Worm (Caenorhabditis elegans) whole organism, L2 larva: Measurements from ENCODE around the gene Y54E2A.8.

Experiments
- C34F6.9 ChIP-seq: fragments of 150-350 bp; optimal IDR thresholded peaks from 2 replicates; lab custom pipeline; 2014; ENCODE audit warnings: missing biosample characterization, missing genetic modification characterization
- F13H6.1 ChIP-seq: sonication (generic microtip); optimal IDR thresholded peaks from 2 replicates; lab custom pipeline; 2016; ENCODE audit warnings: missing genetic modification characterization, missing compliant biosample characterization
- R02D3.7 ChIP-seq: fragments of 150-350 bp; optimal IDR thresholded peaks from 2 replicates; lab custom pipeline; 2014; ENCODE audit warnings: missing biosample characterization, missing genetic modification characterization
- Y55F3AM.14 ChIP-seq: fragments of 200-800 bp; sonication (Bioruptor generic); optimal IDR thresholded peaks from 2 replicates; lab custom pipeline; 2018; ENCODE audit warnings: mild to moderate bottlenecking, missing genetic modification characterization, missing compliant biosample characterization
- ZK546.5 ChIP-seq: sonication (generic microtip); optimal IDR thresholded peaks from 2 replicates; lab custom pipeline; 2017; ENCODE audit warnings: missing biosample characterization, missing genetic modification characterization
- alr-1 ChIP-seq: fragments of 150-350 bp; optimal IDR thresholded peaks from 2 replicates; lab custom pipeline; 2014; ENCODE audit warnings: missing biosample characterization, missing genetic modification characterization
- aly-2 ChIP-seq: fragments of 150-350 bp; optimal IDR thresholded peaks from 2 replicates; lab custom pipeline; 2014; ENCODE audit warnings: missing biosample characterization, missing genetic modification characterization
- ama-1 ChIP-seq: fragments of 150-350 bp; optimal IDR thresholded peaks from 2 replicates; lab custom pipeline; 2018; ENCODE audit warnings: inconsistent platforms
- ceh-16 ChIP-seq: fragments of 150-350 bp; optimal IDR thresholded peaks from 2 replicates; lab custom pipeline; 2014; ENCODE audit warnings: missing biosample characterization, missing genetic modification characterization
- crh-2 ChIP-seq: sonication (generic microtip); optimal IDR thresholded peaks from 2 replicates; lab custom pipeline; 2017; ENCODE audit warnings: missing biosample characterization, missing genetic modification characterization
- dmd-4 ChIP-seq: sonication (generic microtip); optimal IDR thresholded peaks from 2 replicates; lab custom pipeline; 2017; ENCODE audit warnings: missing biosample characterization, missing genetic modification characterization
- elt-1 ChIP-seq: fragments of 150-350 bp; optimal IDR thresholded peaks from 2 replicates; lab custom pipeline; 2014; ENCODE audit warnings: missing biosample characterization, missing genetic modification characterization
- fos-1 ChIP-seq: fragments of 150-350 bp; optimal IDR thresholded peaks from 2 replicates; lab custom pipeline; 2014; ENCODE audit warnings: missing biosample characterization, missing genetic modification characterization
- lin-11 ChIP-seq: fragments of 150-350 bp; sonication (generic microtip); optimal IDR thresholded peaks from 2 replicates; lab custom pipeline; 2014; ENCODE audit warnings: missing biosample characterization, missing genetic modification characterization, inconsistent platforms, mixed read lengths
- lin-13 ChIP-seq: fragments of 150-350 bp; optimal IDR thresholded peaks from 2 replicates; lab custom pipeline; 2014; ENCODE audit warnings: missing biosample characterization, missing genetic modification reagents, missing genetic modification characterization
- lin-39 ChIP-seq: fragments of 150-350 bp; optimal IDR thresholded peaks from 2 replicates; lab custom pipeline; 2014; ENCODE audit warnings: missing biosample characterization, missing genetic modification reagents, missing genetic modification characterization
- lsy-2 ChIP-seq, 2 experiments: fragments of 150-350 bp in 1 of 2; sonication (generic microtip) in 1 of 2; optimal IDR thresholded peaks; 2 replicates each; lab custom pipeline; 2014 to 2017; ENCODE audit warnings: missing biosample characterization in 2 of 2, missing genetic modification characterization in 2 of 2
- mab-5 ChIP-seq: fragments of 150-350 bp; optimal IDR thresholded peaks from 2 replicates; lab custom pipeline; 2014; ENCODE audit warnings: missing biosample characterization, missing genetic modification characterization
- mdl-1 ChIP-seq, 2 experiments: fragments of 150-350 bp in 1 of 2; sonication (generic microtip) in 1 of 2; optimal IDR thresholded peaks; 2 replicates each; lab custom pipeline; 2017; ENCODE audit warnings: missing biosample characterization in 2 of 2, missing genetic modification characterization in 2 of 2
- nhr-10 ChIP-seq: sonication (generic microtip); optimal IDR thresholded peaks from 2 replicates; lab custom pipeline; 2017; ENCODE audit warnings: missing biosample characterization, missing genetic modification characterization
- nhr-129 ChIP-seq: fragments of 150-350 bp; optimal IDR thresholded peaks from 2 replicates; lab custom pipeline; 2014; ENCODE audit warnings: missing biosample characterization, missing genetic modification characterization
- nhr-21 ChIP-seq: fragments of 150-350 bp; optimal IDR thresholded peaks from 2 replicates; lab custom pipeline; 2014; ENCODE audit warnings: missing biosample characterization, missing genetic modification characterization
- nhr-25 ChIP-seq: fragments of 150-350 bp; sonication (generic microtip); optimal IDR thresholded peaks from 3 replicates; lab custom pipeline; 2014; ENCODE audit warnings: missing biosample characterization, missing genetic modification characterization
- nhr-77 ChIP-seq: fragments of 150-350 bp; optimal IDR thresholded peaks from 2 replicates; lab custom pipeline; 2014; ENCODE audit warnings: missing biosample characterization, missing genetic modification characterization
- peb-1 ChIP-seq: fragments of 150-350 bp; optimal IDR thresholded peaks from 2 replicates; lab custom pipeline; 2014; ENCODE audit warnings: missing biosample characterization, missing genetic modification characterization
- sem-4 ChIP-seq: fragments of 150-350 bp; optimal IDR thresholded peaks from 2 replicates; lab custom pipeline; 2014; ENCODE audit warnings: missing biosample characterization, missing genetic modification reagents, missing genetic modification characterization
- skn-1 ChIP-seq: sonication (generic microtip); optimal IDR thresholded peaks from 2 replicates; lab custom pipeline; 2017; ENCODE audit warnings: missing biosample characterization, missing genetic modification characterization
- sma-3 ChIP-seq: sonication (generic microtip); optimal IDR thresholded peaks from 2 replicates; lab custom pipeline; 2016; ENCODE audit warnings: missing genetic modification reagents, missing genetic modification characterization, missing compliant biosample characterization
- sma-9 ChIP-seq, 2 experiments: fragments of 150-350 bp in 1 of 2; sonication (generic microtip) in 1 of 2; optimal IDR thresholded peaks; 2 replicates each; lab custom pipeline; 2014 to 2016; ENCODE audit warnings: missing genetic modification characterization in 2 of 2, mild to moderate bottlenecking in 1 of 2, missing biosample characterization in 1 of 2, missing compliant biosample characterization in 1 of 2, missing genetic modification reagents in 1 of 2, moderate library complexity in 1 of 2
- snpc-4 ChIP-seq: fragments of 150-350 bp; optimal IDR thresholded peaks from 2 replicates; lab custom pipeline; 2014; ENCODE audit warnings: missing biosample characterization, missing genetic modification characterization
- unc-39 ChIP-seq: fragments of 150-350 bp; optimal IDR thresholded peaks from 2 replicates; lab custom pipeline; 2014; ENCODE audit warnings: missing biosample characterization, missing genetic modification characterization
- unc-55 ChIP-seq: fragments of 150-350 bp; sonication (generic microtip); optimal IDR thresholded peaks from 3 replicates; lab custom pipeline; 2014; ENCODE audit warnings: missing biosample characterization, missing genetic modification reagents, missing genetic modification characterization
- unc-62 ChIP-seq: fragments of 150-350 bp; optimal IDR thresholded peaks from 2 replicates; lab custom pipeline; 2014; ENCODE audit warnings: missing biosample characterization, missing genetic modification reagents, missing genetic modification characterization
- zag-1 ChIP-seq: fragments of 150-350 bp; optimal IDR thresholded peaks from 2 replicates; lab custom pipeline; 2014; ENCODE audit warnings: missing biosample characterization, missing genetic modification characterization
- ztf-11 ChIP-seq: sonication (generic microtip); optimal IDR thresholded peaks from 2 replicates; lab custom pipeline; 2017; ENCODE audit warnings: missing biosample characterization, missing genetic modification characterization
- ztf-4 ChIP-seq: fragments of 150-350 bp; optimal IDR thresholded peaks from 2 replicates; lab custom pipeline; 2014; ENCODE audit warnings: missing biosample characterization, missing genetic modification characterization

Gene Y54E2A.8

DNA sequence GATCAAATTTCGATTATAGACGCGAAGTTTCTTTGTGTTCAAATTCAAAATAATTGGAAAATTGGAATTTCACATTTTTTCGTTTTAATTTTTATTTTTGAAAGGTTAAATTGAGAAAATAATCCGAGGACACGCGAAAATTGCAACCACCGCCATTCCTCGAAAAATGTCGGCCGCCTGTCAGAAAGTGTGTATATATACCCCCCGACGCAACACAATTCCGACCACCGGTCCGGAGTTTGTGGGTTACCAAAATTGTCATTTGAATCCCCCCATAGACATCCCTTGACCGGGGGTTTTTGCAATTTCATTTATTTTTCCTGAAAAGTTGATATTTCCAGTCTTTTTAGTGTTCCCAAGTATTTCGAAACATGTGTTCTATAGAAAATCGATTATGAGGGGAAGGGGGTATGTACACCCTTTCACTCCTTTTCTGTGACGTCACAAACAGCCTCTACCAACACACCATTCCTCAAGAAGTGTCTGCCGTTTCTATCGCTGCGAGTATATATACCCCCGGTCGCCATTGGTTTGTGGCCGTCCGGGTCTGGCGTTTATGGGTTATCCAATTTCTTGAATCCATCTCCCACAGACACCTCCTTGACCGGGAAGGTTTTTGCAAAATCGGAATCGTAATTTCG is 26.2 kb downstream of the Y54E2A.8 start, which contains the start of gene W01D2.3 (continued):
- TF ChIP-seq sma-9 (GFP tag; optimal IDR thresholded peaks at IDR 0.05; lab: Kevin White, UChicago): no peak
- TF ChIP-seq sma-9 (tag; optimal IDR thresholded peaks at IDR 0.05; lab: Kevin White, UChicago): no peak
- peak; percentile 51 for TF ChIP-seq C34F6.9
- peak; percentile 4 for TF ChIP-seq lin-11 (tag; lab: Kevin White, UChicago)
- TF ChIP-seq nhr-25 (tag; lab: Kevin White, UChicago): peak; percentile 78
- TF ChIP-seq ceh-16 (tag; lab: Kevin White, UChicago): no peak
- peak; percentile 98 for TF ChIP-seq snpc-4 (tag; lab: Kevin White, UChicago)
- peak; percentile 19 for TF ChIP-seq ztf-4 (tag; lab: Kevin White, UChicago)
- peak; percentile 42 for TF ChIP-seq nhr-77
- no peak for TF ChIP-seq lin-39 (tag; lab: Kevin White, UChicago)
- peak; percentile 39 for TF ChIP-seq nhr-21
- no peak for TF ChIP-seq R02D3.7 (tag; lab: Kevin White, UChicago)
- TF ChIP-seq sem-4: peak; percentile 68
- TF ChIP-seq elt-1 (tag; lab: Kevin White, UChicago): no peak
- TF ChIP-seq, all 48 proteins: peak for 23

- no peak for TF ChIP-seq unc-39 (tag; lab: Kevin White, UChicago)
- no peak for TF ChIP-seq ztf-11 (tag; lab: Kevin White, UChicago)
- TF ChIP-seq fos-1 (tag; lab: Kevin White, UChicago): no peak
- TF ChIP-seq dmd-4 (tag; lab: Kevin White, UChicago): no peak
- TF ChIP-seq nhr-10: no peak
- TF ChIP-seq crh-2 (tag; lab: Kevin White, UChicago): no peak
- no peak for TF ChIP-seq unc-62
- TF ChIP-seq lin-13 (GFP tag; lab: Kevin White, UChicago): no peak
Measured at ce11 chrII:14805686-14806085, 27.5 kb downstream of the Y54E2A.8 start, which contains the start of gene srt-11. Gene srt-11 (plus strand): TSS chrII:14805986.

DNA sequence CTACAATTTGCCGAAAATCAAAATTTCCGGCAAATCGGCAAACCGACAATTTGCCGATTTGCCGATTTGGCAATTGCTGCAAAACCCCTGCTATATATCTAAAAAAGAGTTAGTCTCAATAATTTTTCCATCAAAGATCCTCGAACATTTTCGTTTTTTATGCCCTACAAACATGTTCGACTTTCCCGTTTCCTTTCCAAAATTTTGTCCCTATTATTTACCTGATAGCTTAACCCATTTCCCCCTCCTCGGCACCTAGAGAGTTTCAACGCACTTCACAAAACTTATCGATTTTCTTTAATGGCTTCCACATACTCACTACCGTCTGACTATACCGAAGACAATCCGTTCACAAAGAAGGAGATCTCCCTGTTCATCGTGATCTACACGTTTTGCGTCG is 30.5 kb downstream of the Y54E2A.8 start, which contains the start of gene W01D2.6:
W01D2.6 (plus strand) TSS at position 301 of the 400 bp plus-strand sequence.
- TF ChIP-seq skn-1 (tag; lab: Kevin White, UChicago) (no peak), F13H6.1 (tag; lab: Kevin White, UChicago) (no peak), aly-2 (tag; lab: Kevin White, UChicago) (no peak), mab-5 (no peak), alr-1 (tag; lab: Kevin White, UChicago) (no peak), ama-1 (no peak)

ce11 chrII:14810609-14811008 is 32.5 kb downstream of the Y54E2A.8 start:
- no peak for TF ChIP-seq ztf-11 (tag; lab: Kevin White, UChicago)
- TF ChIP-seq R02D3.7 (tag; lab: Kevin White, UChicago): no peak
- TF ChIP-seq C34F6.9: peak; percentile 51
- peak; percentile 66 for TF ChIP-seq snpc-4 (tag; lab: Kevin White, UChicago)
- peak; percentile 11 for TF ChIP-seq lin-13 (GFP tag; lab: Kevin White, UChicago)
- TF ChIP-seq zag-1 (tag; lab: Kevin White, UChicago): no peak
- no peak for TF ChIP-seq mab-5
- peak; percentile 30 for TF ChIP-seq nhr-129 (tag; lab: Kevin White, UChicago)
- no peak for TF ChIP-seq sma-3 (GFP tag; lab: Kevin White, UChicago)
- TF ChIP-seq mdl-1 (tag; optimal IDR thresholded peaks at IDR 0.05; lab: Kevin White, UChicago): no peak
- no peak for TF ChIP-seq Y55F3AM.14 (GFP tag; lab: Kevin White, UChicago)
- TF ChIP-seq ZK546.5 (tag; lab: Kevin White, UChicago): no peak
- no peak for TF ChIP-seq nhr-10
- TF ChIP-seq F13H6.1 (tag; lab: Kevin White, UChicago): peak; percentile 44
- peak; percentile 5 for TF ChIP-seq sma-9 (GFP tag; optimal IDR thresholded peaks at IDR 0.05; lab: Kevin White, UChicago)
- TF ChIP-seq sma-9 (tag; optimal IDR thresholded peaks at IDR 0.05; lab: Kevin White, UChicago): no peak
- TF ChIP-seq crh-2 (tag; lab: Kevin White, UChicago): no peak
- peak in 1 of 2 experiments; percentile 24 for TF ChIP-seq lsy-2 (tag; optimal IDR thresholded peaks at IDR 0.05; lab: Kevin White, UChicago)
- TF ChIP-seq unc-55: peak; percentile 15
- no peak for TF ChIP-seq peb-1 (tag; lab: Kevin White, UChicago)
